Worm (Caenorhabditis elegans) whole organism, L2 larva: ENCODE results near the gene C10A4.3.
A peak's percentile ranks its signal among the peaks of the same experiment; 100 is the strongest.

Source experiments
- C34F6.9 ChIP-seq: fragments of 150-350 bp; optimal IDR thresholded peaks from 2 replicates; lab custom pipeline; 2014; ENCODE audit warnings: missing biosample characterization, missing genetic modification characterization
- R02D3.7 ChIP-seq: fragments of 150-350 bp; optimal IDR thresholded peaks from 2 replicates; lab custom pipeline; 2014; ENCODE audit warnings: missing biosample characterization, missing genetic modification characterization
- alr-1 ChIP-seq: fragments of 150-350 bp; optimal IDR thresholded peaks from 2 replicates; lab custom pipeline; 2014; ENCODE audit warnings: missing biosample characterization, missing genetic modification characterization
- ama-1 ChIP-seq: fragments of 150-350 bp; optimal IDR thresholded peaks from 2 replicates; lab custom pipeline; 2018; ENCODE audit warnings: inconsistent platforms
- ceh-16 ChIP-seq: fragments of 150-350 bp; optimal IDR thresholded peaks from 2 replicates; lab custom pipeline; 2014; ENCODE audit warnings: missing biosample characterization, missing genetic modification characterization
- ceh-82 ChIP-seq: fragments of 150-350 bp; optimal IDR thresholded peaks from 2 replicates; lab custom pipeline; 2014; ENCODE audit warnings: missing biosample characterization, missing genetic modification characterization
- crh-2 ChIP-seq: sonication (generic microtip); optimal IDR thresholded peaks from 2 replicates; lab custom pipeline; 2017; ENCODE audit warnings: missing biosample characterization, missing genetic modification characterization
- dmd-4 ChIP-seq: sonication (generic microtip); optimal IDR thresholded peaks from 2 replicates; lab custom pipeline; 2017; ENCODE audit warnings: missing biosample characterization, missing genetic modification characterization
- egl-27 ChIP-seq: sonication (generic microtip); optimal IDR thresholded peaks from 3 replicates; lab custom pipeline; 2017; ENCODE audit warnings: missing biosample characterization, missing genetic modification reagents, missing genetic modification characterization
- elt-1 ChIP-seq: fragments of 150-350 bp; optimal IDR thresholded peaks from 2 replicates; lab custom pipeline; 2014; ENCODE audit warnings: missing biosample characterization, missing genetic modification characterization
- elt-3 ChIP-seq: sonication (generic microtip); optimal IDR thresholded peaks from 2 replicates; lab custom pipeline; 2017; ENCODE audit warnings: missing biosample characterization, missing genetic modification characterization
- fos-1 ChIP-seq: fragments of 150-350 bp; optimal IDR thresholded peaks from 2 replicates; lab custom pipeline; 2014; ENCODE audit warnings: missing biosample characterization, missing genetic modification characterization
- gmeb-1 ChIP-seq: fragments of 150-350 bp; optimal IDR thresholded peaks from 2 replicates; lab custom pipeline; 2014; ENCODE audit warnings: missing biosample characterization, missing genetic modification characterization
- lin-11 ChIP-seq: fragments of 150-350 bp; sonication (generic microtip); optimal IDR thresholded peaks from 2 replicates; lab custom pipeline; 2014; ENCODE audit warnings: missing biosample characterization, missing genetic modification characterization, inconsistent platforms, mixed read lengths
- lin-13 ChIP-seq: fragments of 150-350 bp; optimal IDR thresholded peaks from 2 replicates; lab custom pipeline; 2014; ENCODE audit warnings: missing biosample characterization, missing genetic modification reagents, missing genetic modification characterization
- lsy-2 ChIP-seq, 2 experiments: fragments of 150-350 bp in 1 of 2; sonication (generic microtip) in 1 of 2; optimal IDR thresholded peaks; 2 replicates each; lab custom pipeline; 2014 to 2017; ENCODE audit warnings: missing biosample characterization in 2 of 2, missing genetic modification characterization in 2 of 2
- mbf-1 ChIP-seq: sonication (generic microtip); optimal IDR thresholded peaks from 2 replicates; lab custom pipeline; 2017; ENCODE audit warnings: missing biosample characterization, missing genetic modification characterization
- mdl-1 ChIP-seq, 2 experiments: fragments of 150-350 bp in 1 of 2; sonication (generic microtip) in 1 of 2; optimal IDR thresholded peaks; 2 replicates each; lab custom pipeline; 2017; ENCODE audit warnings: missing biosample characterization in 2 of 2, missing genetic modification characterization in 2 of 2
- nhr-10 ChIP-seq: sonication (generic microtip); optimal IDR thresholded peaks from 2 replicates; lab custom pipeline; 2017; ENCODE audit warnings: missing biosample characterization, missing genetic modification characterization
- nhr-12 ChIP-seq: fragments of 150-350 bp; optimal IDR thresholded peaks from 2 replicates; lab custom pipeline; 2014; ENCODE audit warnings: missing biosample characterization, missing genetic modification characterization
- nhr-129 ChIP-seq: fragments of 150-350 bp; optimal IDR thresholded peaks from 2 replicates; lab custom pipeline; 2014; ENCODE audit warnings: missing biosample characterization, missing genetic modification characterization
- nhr-21 ChIP-seq: fragments of 150-350 bp; optimal IDR thresholded peaks from 2 replicates; lab custom pipeline; 2014; ENCODE audit warnings: missing biosample characterization, missing genetic modification characterization
- nhr-23 ChIP-seq: fragments of 150-350 bp; optimal IDR thresholded peaks from 2 replicates; lab custom pipeline; 2014; ENCODE audit warnings: missing biosample characterization, missing genetic modification reagents, missing genetic modification characterization
- nhr-237 ChIP-seq: fragments of 150-350 bp; optimal IDR thresholded peaks from 2 replicates; lab custom pipeline; 2014; ENCODE audit warnings: missing biosample characterization, missing genetic modification characterization
- peb-1 ChIP-seq: fragments of 150-350 bp; optimal IDR thresholded peaks from 2 replicates; lab custom pipeline; 2014; ENCODE audit warnings: missing biosample characterization, missing genetic modification characterization
- sem-4 ChIP-seq: fragments of 150-350 bp; optimal IDR thresholded peaks from 2 replicates; lab custom pipeline; 2014; ENCODE audit warnings: missing biosample characterization, missing genetic modification reagents, missing genetic modification characterization
- skn-1 ChIP-seq: sonication (generic microtip); optimal IDR thresholded peaks from 2 replicates; lab custom pipeline; 2017; ENCODE audit warnings: missing biosample characterization, missing genetic modification characterization
- sma-3 ChIP-seq: sonication (generic microtip); optimal IDR thresholded peaks from 2 replicates; lab custom pipeline; 2016; ENCODE audit warnings: missing genetic modification reagents, missing genetic modification characterization, missing compliant biosample characterization
- sma-9 ChIP-seq, 2 experiments: fragments of 150-350 bp in 1 of 2; sonication (generic microtip) in 1 of 2; optimal IDR thresholded peaks; 2 replicates each; lab custom pipeline; 2014 to 2016; ENCODE audit warnings: missing genetic modification characterization in 2 of 2, mild to moderate bottlenecking in 1 of 2, missing biosample characterization in 1 of 2, missing compliant biosample characterization in 1 of 2, missing genetic modification reagents in 1 of 2, moderate library complexity in 1 of 2
- snpc-4 ChIP-seq: fragments of 150-350 bp; optimal IDR thresholded peaks from 2 replicates; lab custom pipeline; 2014; ENCODE audit warnings: missing biosample characterization, missing genetic modification characterization
- unc-55 ChIP-seq: fragments of 150-350 bp; sonication (generic microtip); optimal IDR thresholded peaks from 3 replicates; lab custom pipeline; 2014; ENCODE audit warnings: missing biosample characterization, missing genetic modification reagents, missing genetic modification characterization
- unc-62 ChIP-seq: fragments of 150-350 bp; optimal IDR thresholded peaks from 2 replicates; lab custom pipeline; 2014; ENCODE audit warnings: missing biosample characterization, missing genetic modification reagents, missing genetic modification characterization
- zag-1 ChIP-seq: fragments of 150-350 bp; optimal IDR thresholded peaks from 2 replicates; lab custom pipeline; 2014; ENCODE audit warnings: missing biosample characterization, missing genetic modification characterization
- ztf-11 ChIP-seq: sonication (generic microtip); optimal IDR thresholded peaks from 2 replicates; lab custom pipeline; 2017; ENCODE audit warnings: missing biosample characterization, missing genetic modification characterization

The C10A4.3 gene

DNA sequence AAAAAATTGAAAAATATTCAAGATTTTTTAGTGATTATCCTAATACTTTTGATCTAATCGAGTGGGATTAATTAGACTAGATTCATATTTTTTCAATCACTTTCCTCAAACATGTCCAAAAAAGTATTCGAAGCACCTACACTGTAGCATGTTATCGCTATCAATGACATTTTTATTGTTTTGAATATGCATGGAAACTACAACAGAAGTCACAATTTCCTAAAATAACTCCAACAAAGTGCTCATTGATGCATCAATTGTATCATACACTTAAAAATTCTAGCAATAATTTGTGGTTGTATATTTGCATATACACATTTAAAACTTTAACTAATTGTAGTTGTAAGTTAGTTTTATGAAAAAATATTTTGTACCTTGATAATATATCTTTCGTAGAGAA is 34.6 kb downstream of the C10A4.3 start:
- TF ChIP-seq alr-1 (no peak), fos-1 (tag; lab: Kevin White, UChicago) (peak; percentile 0)

DNA sequence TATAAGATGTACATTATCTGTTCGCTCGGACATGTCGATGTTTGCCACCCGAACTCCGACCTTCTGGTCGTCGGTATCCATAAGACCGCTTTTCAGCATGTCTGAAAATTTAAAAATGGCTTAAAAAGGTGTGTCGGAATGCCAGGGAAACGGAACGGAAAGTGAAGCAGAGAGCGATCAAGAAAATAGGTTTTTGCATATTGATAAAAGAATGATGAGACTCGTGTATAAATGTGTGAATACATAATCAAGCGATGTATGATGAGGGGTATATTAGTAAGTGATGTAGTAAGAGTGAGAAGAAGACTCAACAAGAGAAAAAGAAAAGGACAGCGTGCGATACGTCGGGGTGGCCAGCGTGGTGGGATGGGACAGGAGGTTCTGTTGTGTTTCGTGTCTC is 37.0 kb downstream of the C10A4.3 start, which contains the start of gene acl-12:
Gene acl-12, minus strand, starts transcription at position 101 of the 400 bp plus-strand sequence.
- TF ChIP-seq lsy-2 (tag; optimal IDR thresholded peaks at IDR 0.05; lab: Kevin White, UChicago): no peak
- no peak for TF ChIP-seq dmd-4 (tag; lab: Kevin White, UChicago)
- TF ChIP-seq nhr-129: peak; percentile 12
- TF ChIP-seq unc-55 (GFP tag; lab: Kevin White, UChicago): peak; percentile 39
- TF ChIP-seq unc-62 (GFP tag; lab: Kevin White, UChicago): no peak

DNA sequence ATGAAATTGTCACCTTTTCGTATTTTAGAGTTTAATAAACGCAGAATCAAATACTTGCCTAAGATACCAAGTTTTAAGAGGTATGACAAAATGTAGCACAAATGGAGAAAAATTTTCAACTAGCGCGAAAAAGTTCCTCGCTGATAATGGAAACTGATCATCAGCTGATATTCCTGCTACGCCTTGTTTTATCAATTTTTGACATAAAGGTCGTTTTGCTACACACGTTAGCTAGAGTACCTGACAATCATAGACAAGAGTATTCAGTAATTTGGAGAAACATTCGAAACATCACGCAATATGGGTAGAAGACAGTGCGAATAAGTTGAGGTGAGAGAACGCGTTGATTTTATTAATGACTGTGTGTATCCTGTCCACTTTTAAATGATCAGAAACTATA is 40.2 kb downstream of the C10A4.3 start:
- TF ChIP-seq fos-1 (tag; lab: Kevin White, UChicago) (peak; percentile 34), sma-9 (GFP tag; optimal IDR thresholded peaks at IDR 0.05; lab: Kevin White, UChicago) (peak; percentile 41), sma-9 (tag; optimal IDR thresholded peaks at IDR 0.05; lab: Kevin White, UChicago) (no peak), nhr-237 (no peak), skn-1 (tag; lab: Kevin White, UChicago) (no peak), nhr-129 (peak; percentile 32), nhr-10 (tag; lab: Kevin White, UChicago) (no peak), nhr-21 (tag; lab: Kevin White, UChicago) (no peak), crh-2 (peak; percentile 4), ama-1 (no peak), ztf-11 (tag; lab: Kevin White, UChicago) (no peak), ceh-16 (tag; lab: Kevin White, UChicago) (no peak), R02D3.7 (tag; lab: Kevin White, UChicago) (no peak)

DNA sequence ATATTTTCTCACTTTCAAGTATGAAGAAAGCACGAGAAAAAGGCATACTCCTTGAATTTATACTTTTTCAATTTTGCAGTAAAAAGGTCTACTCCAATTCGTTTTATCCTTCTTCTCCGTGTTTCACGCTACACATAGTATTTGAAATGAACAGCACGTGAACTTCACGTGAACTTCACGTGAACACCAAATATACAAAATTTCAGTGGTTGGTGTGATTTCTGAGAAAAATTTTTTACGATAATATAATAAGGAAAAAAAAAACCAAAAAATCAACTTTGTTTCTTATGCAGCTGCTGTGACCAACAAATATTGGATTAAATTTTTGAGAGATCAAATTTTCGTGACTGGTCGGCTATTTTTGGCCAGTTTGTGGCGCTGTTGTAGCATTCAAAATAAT is 41.0 kb downstream of the C10A4.3 start:
- no peak for TF ChIP-seq sem-4 (tag; lab: Kevin White, UChicago)
- peak; percentile 21 for TF ChIP-seq sma-9 (GFP tag; optimal IDR thresholded peaks at IDR 0.05; lab: Kevin White, UChicago)
- no peak for TF ChIP-seq sma-9 (tag; optimal IDR thresholded peaks at IDR 0.05; lab: Kevin White, UChicago)

DNA sequence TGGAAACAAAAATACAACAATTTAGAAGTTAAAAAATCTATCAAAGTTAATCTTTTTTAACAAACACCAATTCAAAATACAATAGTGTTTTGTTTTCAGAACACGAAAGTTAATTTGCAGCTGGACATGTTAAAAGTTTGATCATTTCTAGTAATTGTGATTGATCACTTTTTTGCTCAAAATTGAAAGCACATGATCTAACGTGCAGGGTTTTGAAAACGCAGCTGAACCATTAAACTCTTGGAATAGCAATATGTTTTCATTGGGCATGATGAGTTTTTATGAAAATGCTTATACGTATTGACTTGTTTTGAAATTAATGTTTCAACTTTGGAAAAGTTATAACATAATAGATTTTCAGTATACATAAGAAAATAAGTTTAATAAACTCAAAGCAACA is 41.8 kb downstream of the C10A4.3 start:
- TF ChIP-seq lsy-2 (tag; optimal IDR thresholded peaks at IDR 0.05; lab: Kevin White, UChicago) (no peak), sma-3 (GFP tag; lab: Kevin White, UChicago) (no peak), C34F6.9 (tag; lab: Kevin White, UChicago) (no peak), nhr-12 (tag; lab: Kevin White, UChicago) (no peak), snpc-4 (tag; lab: Kevin White, UChicago) (no peak), egl-27 (tag; lab: Kevin White, UChicago) (no peak), sma-9 (GFP tag; optimal IDR thresholded peaks at IDR 0.05; lab: Kevin White, UChicago) (no peak), sma-9 (tag; optimal IDR thresholded peaks at IDR 0.05; lab: Kevin White, UChicago) (no peak), nhr-129 (no peak), gmeb-1 (tag; lab: Kevin White, UChicago) (no peak), zag-1 (tag; lab: Kevin White, UChicago) (no peak), elt-1 (tag; lab: Kevin White, UChicago) (no peak), dmd-4 (tag; lab: Kevin White, UChicago) (no peak)

DNA sequence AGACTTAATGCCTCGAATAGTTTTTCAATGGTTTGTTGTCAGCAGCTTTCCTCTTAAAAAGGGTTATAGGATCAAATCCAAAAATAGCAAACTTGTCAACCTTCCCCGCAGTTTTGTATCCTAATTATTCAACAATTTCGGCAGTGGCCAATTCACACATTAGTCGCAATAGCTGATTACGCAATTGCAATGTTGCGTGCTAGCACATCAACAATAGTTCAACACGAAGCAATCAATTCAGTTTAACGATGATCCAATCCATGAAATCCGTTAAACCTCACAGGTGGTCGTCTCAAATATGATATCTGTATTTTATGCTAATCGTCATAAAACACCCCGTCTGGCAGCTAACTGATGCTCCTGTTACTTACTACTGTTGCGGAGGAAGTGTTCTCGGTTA is 47.1 kb downstream of the C10A4.3 start:
- TF ChIP-seq R02D3.7 (tag; lab: Kevin White, UChicago) (no peak), nhr-23 (tag; lab: Kevin White, UChicago) (no peak), gmeb-1 (tag; lab: Kevin White, UChicago) (no peak), ztf-11 (tag; lab: Kevin White, UChicago) (no peak), mbf-1 (tag; lab: Kevin White, UChicago) (no peak), dmd-4 (tag; lab: Kevin White, UChicago) (no peak), nhr-12 (tag; lab: Kevin White, UChicago) (no peak), lin-13 (GFP tag; lab: Kevin White, UChicago) (no peak)

DNA sequence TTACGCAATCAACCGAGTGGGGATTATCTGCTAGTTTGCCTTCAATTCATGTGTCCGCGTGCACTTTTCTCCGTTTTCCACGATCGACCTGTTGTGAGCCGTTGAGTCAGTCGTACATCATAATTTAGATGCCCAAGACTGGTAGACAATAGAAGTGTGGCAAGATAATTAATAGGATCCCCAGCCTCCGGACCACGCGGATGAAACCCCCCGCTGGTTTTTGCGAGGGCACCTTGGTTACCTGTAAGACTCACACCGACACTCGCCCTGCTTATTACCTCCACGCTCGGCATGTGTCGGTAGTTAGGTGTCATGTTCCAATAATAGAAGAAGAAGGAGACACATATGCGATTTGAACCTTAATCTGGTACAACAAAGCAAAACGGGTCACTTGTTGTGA is 50.5 kb downstream of the C10A4.3 start:
- TF ChIP-seq C34F6.9 (tag; lab: Kevin White, UChicago) (no peak), peb-1 (tag; lab: Kevin White, UChicago) (no peak), nhr-12 (tag; lab: Kevin White, UChicago) (no peak), ama-1 (no peak), mdl-1 (tag; optimal IDR thresholded peaks at IDR 0.05; lab: Kevin White, UChicago) (no peak), elt-3 (no peak), crh-2 (no peak), sma-3 (GFP tag; lab: Kevin White, UChicago) (no peak), egl-27 (tag; lab: Kevin White, UChicago) (no peak), R02D3.7 (tag; lab: Kevin White, UChicago) (no peak), ceh-82 (tag; lab: Kevin White, UChicago) (no peak), alr-1 (no peak), nhr-10 (tag; lab: Kevin White, UChicago) (no peak), sem-4 (tag; lab: Kevin White, UChicago) (no peak), ceh-16 (tag; lab: Kevin White, UChicago) (no peak), lin-11 (no peak), gmeb-1 (tag; lab: Kevin White, UChicago) (no peak), skn-1 (tag; lab: Kevin White, UChicago) (no peak)
